Worm (Caenorhabditis elegans) whole organism, L3 larva: Measurements from ENCODE around the gene T09F5.1.
A peak's percentile ranks its signal among the peaks of the same experiment; 100 is the strongest.

Experiments used
- R02D3.7 ChIP-seq: fragments of 150-350 bp; optimal IDR thresholded peaks from 2 replicates; lab custom pipeline; 2014; ENCODE audit warnings: missing biosample characterization, missing genetic modification characterization
- ZK546.5 ChIP-seq: sonication (generic microtip); optimal IDR thresholded peaks from 2 replicates; lab custom pipeline; 2017; ENCODE audit warnings: missing biosample characterization, missing genetic modification characterization
- ama-1 ChIP-seq: fragments of 150-350 bp; optimal IDR thresholded peaks from 2 replicates; lab custom pipeline; 2018
- ceh-16 ChIP-seq: sonication (generic microtip); optimal IDR thresholded peaks from 2 replicates; lab custom pipeline; 2017; ENCODE audit warnings: missing biosample characterization, missing genetic modification characterization
- ceh-28 ChIP-seq: fragments of 150-350 bp; optimal IDR thresholded peaks from 2 replicates; lab custom pipeline; 2014; ENCODE audit warnings: missing biosample characterization, missing genetic modification reagents, missing genetic modification characterization
- ceh-9 ChIP-seq: sonication (generic microtip); optimal IDR thresholded peaks from 2 replicates; lab custom pipeline; 2018; ENCODE audit warnings: missing biosample characterization, missing genetic modification characterization
- daf-12 ChIP-seq: fragments of 150-350 bp; optimal IDR thresholded peaks from 2 replicates; lab custom pipeline; 2014; ENCODE audit warnings: missing biosample characterization, missing genetic modification reagents, missing genetic modification characterization
- elt-2 ChIP-seq: sonication (generic microtip); optimal IDR thresholded peaks from 2 replicates; lab custom pipeline; 2016; ENCODE audit warnings: missing genetic modification reagents, mild to moderate bottlenecking, missing genetic modification characterization, missing compliant biosample characterization
- elt-3 ChIP-seq, 3 experiments: fragments of 150-350 bp in 1 of 3; sonication (generic microtip) in 2 of 3; optimal IDR thresholded peaks; 2 replicates in 2 of 3; 4 replicates in 1 of 3; lab custom pipeline; 2014 to 2017; ENCODE audit warnings: missing biosample characterization in 3 of 3, missing genetic modification characterization in 3 of 3
- eor-1 ChIP-seq, 2 experiments: fragments of 150-350 bp; optimal IDR thresholded peaks; 2 replicates each; lab custom pipeline; 2014 to 2018; ENCODE audit warnings: missing biosample characterization in 2 of 2, missing genetic modification characterization in 2 of 2
- fkh-10 ChIP-seq: sonication (generic microtip); optimal IDR thresholded peaks from 2 replicates; lab custom pipeline; 2017; ENCODE audit warnings: missing biosample characterization, missing genetic modification reagents, missing genetic modification characterization
- fos-1 ChIP-seq: fragments of 150-350 bp; optimal IDR thresholded peaks from 2 replicates; lab custom pipeline; 2014; ENCODE audit warnings: missing biosample characterization, missing genetic modification characterization
- hmg-11 ChIP-seq: sonication (generic microtip); optimal IDR thresholded peaks from 2 replicates; lab custom pipeline; 2016; ENCODE audit warnings: missing genetic modification characterization, missing compliant biosample characterization
- jun-1 ChIP-seq: fragments of 150-350 bp; optimal IDR thresholded peaks from 2 replicates; lab custom pipeline; 2014; ENCODE audit warnings: missing biosample characterization, missing genetic modification reagents, missing genetic modification characterization
- lin-15B ChIP-seq: fragments of 150-350 bp; optimal IDR thresholded peaks from 2 replicates; lab custom pipeline; 2014; ENCODE audit warnings: missing biosample characterization, missing genetic modification characterization
- lin-39 ChIP-seq: fragments of 150-350 bp; optimal IDR thresholded peaks from 2 replicates; lab custom pipeline; 2018; ENCODE audit warnings: missing biosample characterization, missing genetic modification reagents, missing genetic modification characterization
- lsy-12 ChIP-seq: sonication (generic microtip); optimal IDR thresholded peaks from 2 replicates; lab custom pipeline; 2016; ENCODE audit warnings: mild to moderate bottlenecking, missing genetic modification characterization, missing compliant biosample characterization
- nfya-1 ChIP-seq: sonication (generic microtip); optimal IDR thresholded peaks from 2 replicates; lab custom pipeline; 2017; ENCODE audit warnings: missing genetic modification characterization, mild to moderate bottlenecking, missing compliant biosample characterization, antibody characterized with exemption, moderate library complexity; ENCODE audit not compliant: insufficient read depth
- nhr-11 ChIP-seq: fragments of 150-350 bp; optimal IDR thresholded peaks from 2 replicates; lab custom pipeline; 2014; ENCODE audit warnings: missing biosample characterization, missing genetic modification characterization
- nhr-12 ChIP-seq: fragments of 150-350 bp; optimal IDR thresholded peaks from 2 replicates; lab custom pipeline; 2014; ENCODE audit warnings: missing biosample characterization, missing genetic modification characterization
- nhr-23 ChIP-seq: fragments of 150-350 bp; optimal IDR thresholded peaks from 2 replicates; lab custom pipeline; 2014; ENCODE audit warnings: missing biosample characterization, missing genetic modification reagents, missing genetic modification characterization
- nhr-237 ChIP-seq: fragments of 150-350 bp; optimal IDR thresholded peaks from 2 replicates; lab custom pipeline; 2014; ENCODE audit warnings: missing biosample characterization, missing genetic modification characterization
- nhr-25 ChIP-seq: sonication (generic microtip); optimal IDR thresholded peaks from 2 replicates; lab custom pipeline; 2017; ENCODE audit warnings: missing biosample characterization, missing genetic modification characterization
- nhr-43 ChIP-seq: sonication (generic microtip); optimal IDR thresholded peaks from 2 replicates; lab custom pipeline; 2016; ENCODE audit warnings: mild to moderate bottlenecking, missing genetic modification characterization, missing compliant biosample characterization; ENCODE audit not compliant: poor library complexity, severe bottlenecking
- nhr-67 ChIP-seq: fragments of 150-350 bp; optimal IDR thresholded peaks from 2 replicates; lab custom pipeline; 2014; ENCODE audit warnings: missing biosample characterization, missing genetic modification characterization
- nhr-76 ChIP-seq: fragments of 150-350 bp; sonication (generic microtip); optimal IDR thresholded peaks from 5 replicates; lab custom pipeline; 2014; ENCODE audit warnings: missing biosample characterization, missing genetic modification characterization
- nhr-77 ChIP-seq: fragments of 150-350 bp; optimal IDR thresholded peaks from 2 replicates; lab custom pipeline; 2014; ENCODE audit warnings: missing biosample characterization, missing genetic modification characterization
- pqm-1 ChIP-seq: fragments of 150-350 bp; optimal IDR thresholded peaks from 2 replicates; lab custom pipeline; 2017; ENCODE audit warnings: missing biosample characterization, missing genetic modification characterization, inconsistent platforms
- sea-2 ChIP-seq: fragments of 150-350 bp; sonication (generic microtip); optimal IDR thresholded peaks from 4 replicates; lab custom pipeline; 2014; ENCODE audit warnings: missing biosample characterization, missing genetic modification reagents, missing genetic modification characterization
- skn-1 ChIP-seq: fragments of 150-350 bp; optimal IDR thresholded peaks from 2 replicates; lab custom pipeline; 2014; ENCODE audit warnings: missing biosample characterization, missing genetic modification characterization
- snpc-4 ChIP-seq: fragments of 150-350 bp; optimal IDR thresholded peaks from 2 replicates; lab custom pipeline; 2014; ENCODE audit warnings: missing biosample characterization, missing genetic modification characterization
- tbx-2 ChIP-seq: sonication (generic microtip); optimal IDR thresholded peaks from 2 replicates; lab custom pipeline; 2016; ENCODE audit warnings: mild to moderate bottlenecking, missing genetic modification characterization, missing compliant biosample characterization
- unc-39 ChIP-seq: sonication (generic microtip); optimal IDR thresholded peaks from 4 replicates; lab custom pipeline; 2017; ENCODE audit warnings: missing biosample characterization, missing genetic modification characterization
- unc-62 ChIP-seq: fragments of 150-350 bp; sonication (generic microtip); optimal IDR thresholded peaks from 4 replicates; lab custom pipeline; 2014; ENCODE audit warnings: missing biosample characterization, missing genetic modification reagents, missing genetic modification characterization
- zag-1 ChIP-seq: fragments of 150-350 bp; optimal IDR thresholded peaks from 2 replicates; lab custom pipeline; 2014; ENCODE audit warnings: missing biosample characterization, missing genetic modification characterization
- ztf-11 ChIP-seq: fragments of 150-350 bp; optimal IDR thresholded peaks from 2 replicates; lab custom pipeline; 2014; ENCODE audit warnings: missing biosample characterization, missing genetic modification characterization
- ztf-4 ChIP-seq: fragments of 150-350 bp; optimal IDR thresholded peaks from 2 replicates; lab custom pipeline; 2014; ENCODE audit warnings: missing biosample characterization, missing genetic modification characterization

The T09F5.1 gene

ce11 chrV:15153277-15153676, 4.4 kb downstream of the T09F5.1 start, which contains the start of gene srh-55:
TSS of gene srh-55 (plus strand) at chrV:15153577.
- TF ChIP-seq nhr-237 (tag; lab: Kevin White, UChicago) (no peak), pqm-1 (tag; lab: Kevin White, UChicago) (no peak), zag-1 (no peak), ztf-11 (tag; lab: Kevin White, UChicago) (no peak), hmg-11 (tag; lab: Kevin White, UChicago) (no peak), fkh-10 (no peak), ama-1 (lab: Kevin White, UChicago) (no peak), ceh-16 (no peak), lin-15B (tag; lab: Kevin White, UChicago) (no peak), daf-12 (no peak), unc-62 (GFP tag; lab: Kevin White, UChicago) (no peak), jun-1 (tag; lab: Kevin White, UChicago) (no peak), nhr-76 (tag; lab: Kevin White, UChicago) (no peak), ZK546.5 (tag; lab: Kevin White, UChicago) (no peak), ceh-9 (tag; lab: Kevin White, UChicago) (no peak), ceh-28 (tag; lab: Kevin White, UChicago) (no peak), fos-1 (no peak)
- TF ChIP-seq, all 47 proteins: peak for 0

- TF ChIP-seq nhr-43 (tag; lab: Kevin White, UChicago) = no peak
- no peak for TF ChIP-seq R02D3.7 (tag; lab: Kevin White, UChicago)
- TF ChIP-seq ceh-16 = no peak
- TF ChIP-seq nhr-25 (tag; lab: Kevin White, UChicago) = no peak
- no peak for TF ChIP-seq ama-1 (lab: Kevin White, UChicago)
- no peak for TF ChIP-seq ceh-9 (tag; lab: Kevin White, UChicago)
- TF ChIP-seq, all 47 proteins: peak for 0
Measured at ce11 chrV:15156504-15156903, 7.6 kb downstream of the T09F5.1 start.

- no peak for TF ChIP-seq nhr-11 (tag; lab: Kevin White, UChicago)
- no peak for TF ChIP-seq unc-39 (tag; lab: Kevin White, UChicago)
- no peak for TF ChIP-seq nhr-77
- no peak for TF ChIP-seq eor-1 (tag; optimal IDR thresholded peaks at IDR 0.05; lab: Kevin White, UChicago)
- no peak for TF ChIP-seq elt-3 (tag; optimal IDR thresholded peaks at IDR 0.05; lab: Kevin White, UChicago)
- TF ChIP-seq ceh-16 = no peak
- no peak for TF ChIP-seq tbx-2 (tag; lab: Kevin White, UChicago)
- no peak for TF ChIP-seq ZK546.5 (tag; lab: Kevin White, UChicago)
- TF ChIP-seq zag-1 = no peak
- no peak for TF ChIP-seq snpc-4
- TF ChIP-seq fos-1 = no peak
- TF ChIP-seq nhr-237 (tag; lab: Kevin White, UChicago) = no peak
- TF ChIP-seq sea-2 (GFP tag; lab: Kevin White, UChicago) = no peak
- TF ChIP-seq ceh-9 (tag; lab: Kevin White, UChicago) = no peak
- TF ChIP-seq nhr-43 (tag; lab: Kevin White, UChicago) = no peak
- TF ChIP-seq nhr-76 (tag; lab: Kevin White, UChicago) = no peak
- TF ChIP-seq lin-15B (tag; lab: Kevin White, UChicago) = no peak
- no peak for TF ChIP-seq nfya-1 (tag; lab: Kevin White, UChicago)
Measured at ce11 chrV:15158691-15159090, 9.8 kb downstream of the T09F5.1 start, which contains the start of gene str-45. TSS of gene str-45 (plus strand) at chrV:15158991.

DNA sequence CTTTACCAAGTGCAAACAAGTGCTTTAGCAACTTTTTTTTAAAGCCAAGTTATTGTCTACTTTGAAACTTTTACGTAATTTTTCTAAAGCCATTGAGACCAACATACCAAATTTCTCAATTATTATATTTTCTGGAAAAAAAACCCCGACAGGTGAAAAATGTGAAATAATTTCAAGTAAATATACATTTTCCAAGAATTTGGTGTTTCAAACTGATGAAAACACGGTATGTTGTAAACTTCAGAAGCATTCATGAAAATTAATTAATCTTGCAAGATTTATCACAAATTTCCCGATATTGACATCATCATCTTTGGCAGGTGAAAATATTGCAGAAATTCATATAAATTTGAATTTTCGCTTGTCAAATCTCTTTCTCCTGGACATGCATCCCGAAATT, 13.8 kb downstream of the T09F5.1 start, which contains the start of gene srz-11:
TSS of gene srz-11 (plus strand) at position 386 of the 400 bp plus-strand sequence.
- TF ChIP-seq zag-1 = no peak
- peak; percentile 15 for TF ChIP-seq nhr-11 (tag; lab: Kevin White, UChicago)

- TF ChIP-seq ama-1 (lab: Kevin White, UChicago) = no peak
- peak; percentile 3 for TF ChIP-seq elt-2 (tag; lab: Kevin White, UChicago)
Measured at ce11 chrV:15175459-15175858, 26.6 kb downstream of the T09F5.1 start, which contains the start of gene clec-47. TSS of gene clec-47 (plus strand) at chrV:15175759.

DNA sequence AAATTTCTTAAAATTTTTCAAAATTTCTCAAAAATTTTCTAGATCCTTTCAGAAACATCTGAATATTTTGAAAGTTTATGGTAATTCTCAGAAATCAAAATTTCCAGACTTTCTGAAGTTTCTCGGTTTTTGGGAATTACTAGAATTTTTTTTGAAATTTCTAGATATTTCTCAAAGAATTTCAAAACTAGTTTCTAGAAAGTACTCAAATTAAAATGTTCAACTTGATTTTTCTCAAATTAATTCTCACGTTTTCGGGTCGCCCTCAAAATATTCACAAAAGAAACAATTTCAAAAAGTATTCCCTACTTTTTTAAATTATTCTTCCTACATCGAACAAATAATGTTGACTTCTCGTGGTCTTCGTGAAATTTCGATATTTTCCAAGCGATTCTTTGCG, 30.9 kb downstream of the T09F5.1 start, which contains the start of gene T09F5.10:
TSS of gene T09F5.10 (plus strand) at position 301 of the 400 bp plus-strand sequence.
- TF ChIP-seq lin-39 (tag; lab: Kevin White, UChicago) (no peak), ceh-16 (no peak), nhr-23 (tag; lab: Kevin White, UChicago) (no peak), nhr-12 (no peak), tbx-2 (tag; lab: Kevin White, UChicago) (no peak), fos-1 (no peak), daf-12 (no peak), lsy-12 (tag; lab: Kevin White, UChicago) (no peak), ztf-11 (tag; lab: Kevin White, UChicago) (no peak), skn-1 (tag; lab: Kevin White, UChicago) (no peak), nhr-77 (no peak), ztf-4 (tag; lab: Kevin White, UChicago) (no peak), nhr-67 (tag; lab: Kevin White, UChicago) (no peak)
- TF ChIP-seq, all 47 proteins: peak for 0
